Worm (Caenorhabditis elegans) whole organism, L3 larva: ENCODE results near the gene F07C6.6.

Source experiments
- R02D3.7 ChIP-seq: fragments of 150-350 bp; optimal IDR thresholded peaks from 2 replicates; lab custom pipeline; 2014; ENCODE audit warnings: missing biosample characterization, missing genetic modification characterization
- ZK546.5 ChIP-seq: sonication (generic microtip); optimal IDR thresholded peaks from 2 replicates; lab custom pipeline; 2017; ENCODE audit warnings: missing biosample characterization, missing genetic modification characterization
- ama-1 ChIP-seq: fragments of 150-350 bp; optimal IDR thresholded peaks from 2 replicates; lab custom pipeline; 2018
- ceh-82 ChIP-seq: fragments of 150-350 bp; optimal IDR thresholded peaks from 2 replicates; lab custom pipeline; 2014; ENCODE audit warnings: missing biosample characterization, missing genetic modification characterization
- ceh-9 ChIP-seq: sonication (generic microtip); optimal IDR thresholded peaks from 2 replicates; lab custom pipeline; 2018; ENCODE audit warnings: missing biosample characterization, missing genetic modification characterization
- egl-27 ChIP-seq: sonication (generic microtip); optimal IDR thresholded peaks from 4 replicates; lab custom pipeline; 2017; ENCODE audit warnings: missing biosample characterization, missing genetic modification reagents, missing genetic modification characterization
- egl-5 ChIP-seq: fragments of 150-350 bp; optimal IDR thresholded peaks from 2 replicates; lab custom pipeline; 2017; ENCODE audit warnings: missing biosample characterization, missing genetic modification reagents, missing genetic modification characterization, inconsistent platforms
- elt-1 ChIP-seq: fragments of 150-350 bp; optimal IDR thresholded peaks from 2 replicates; lab custom pipeline; 2014; ENCODE audit warnings: missing biosample characterization, missing genetic modification characterization
- elt-2 ChIP-seq: sonication (generic microtip); optimal IDR thresholded peaks from 2 replicates; lab custom pipeline; 2016; ENCODE audit warnings: missing genetic modification reagents, mild to moderate bottlenecking, missing genetic modification characterization, missing compliant biosample characterization
- fkh-10 ChIP-seq: sonication (generic microtip); optimal IDR thresholded peaks from 2 replicates; lab custom pipeline; 2017; ENCODE audit warnings: missing biosample characterization, missing genetic modification reagents, missing genetic modification characterization
- fos-1 ChIP-seq: fragments of 150-350 bp; optimal IDR thresholded peaks from 2 replicates; lab custom pipeline; 2014; ENCODE audit warnings: missing biosample characterization, missing genetic modification characterization
- hmg-11 ChIP-seq: sonication (generic microtip); optimal IDR thresholded peaks from 2 replicates; lab custom pipeline; 2016; ENCODE audit warnings: missing genetic modification characterization, missing compliant biosample characterization
- jun-1 ChIP-seq: fragments of 150-350 bp; optimal IDR thresholded peaks from 2 replicates; lab custom pipeline; 2014; ENCODE audit warnings: missing biosample characterization, missing genetic modification reagents, missing genetic modification characterization
- lin-15B ChIP-seq: fragments of 150-350 bp; optimal IDR thresholded peaks from 2 replicates; lab custom pipeline; 2014; ENCODE audit warnings: missing biosample characterization, missing genetic modification characterization
- lin-39 ChIP-seq: fragments of 150-350 bp; optimal IDR thresholded peaks from 2 replicates; lab custom pipeline; 2018; ENCODE audit warnings: missing biosample characterization, missing genetic modification reagents, missing genetic modification characterization
- lsy-12 ChIP-seq: sonication (generic microtip); optimal IDR thresholded peaks from 2 replicates; lab custom pipeline; 2016; ENCODE audit warnings: mild to moderate bottlenecking, missing genetic modification characterization, missing compliant biosample characterization
- mdl-1 ChIP-seq: fragments of 150-350 bp; optimal IDR thresholded peaks from 2 replicates; lab custom pipeline; 2014; ENCODE audit warnings: missing biosample characterization, missing genetic modification characterization
- mml-1 ChIP-seq: fragments of 150-350 bp; sonication (generic microtip); optimal IDR thresholded peaks from 3 replicates; lab custom pipeline; 2014; ENCODE audit warnings: missing biosample characterization, missing genetic modification characterization
- nfya-1 ChIP-seq: sonication (generic microtip); optimal IDR thresholded peaks from 2 replicates; lab custom pipeline; 2017; ENCODE audit warnings: missing genetic modification characterization, mild to moderate bottlenecking, missing compliant biosample characterization, antibody characterized with exemption, moderate library complexity; ENCODE audit not compliant: insufficient read depth
- nhr-11 ChIP-seq: fragments of 150-350 bp; optimal IDR thresholded peaks from 2 replicates; lab custom pipeline; 2014; ENCODE audit warnings: missing biosample characterization, missing genetic modification characterization
- nhr-23 ChIP-seq: fragments of 150-350 bp; optimal IDR thresholded peaks from 2 replicates; lab custom pipeline; 2014; ENCODE audit warnings: missing biosample characterization, missing genetic modification reagents, missing genetic modification characterization
- nhr-25 ChIP-seq: sonication (generic microtip); optimal IDR thresholded peaks from 2 replicates; lab custom pipeline; 2017; ENCODE audit warnings: missing biosample characterization, missing genetic modification characterization
- nhr-28 ChIP-seq: fragments of 150-350 bp; optimal IDR thresholded peaks from 2 replicates; lab custom pipeline; 2014; ENCODE audit warnings: missing biosample characterization, missing genetic modification characterization
- nhr-43 ChIP-seq: sonication (generic microtip); optimal IDR thresholded peaks from 2 replicates; lab custom pipeline; 2016; ENCODE audit warnings: mild to moderate bottlenecking, missing genetic modification characterization, missing compliant biosample characterization; ENCODE audit not compliant: poor library complexity, severe bottlenecking
- nhr-67 ChIP-seq: fragments of 150-350 bp; optimal IDR thresholded peaks from 2 replicates; lab custom pipeline; 2014; ENCODE audit warnings: missing biosample characterization, missing genetic modification characterization
- nhr-76 ChIP-seq: fragments of 150-350 bp; sonication (generic microtip); optimal IDR thresholded peaks from 5 replicates; lab custom pipeline; 2014; ENCODE audit warnings: missing biosample characterization, missing genetic modification characterization
- nhr-77 ChIP-seq: fragments of 150-350 bp; optimal IDR thresholded peaks from 2 replicates; lab custom pipeline; 2014; ENCODE audit warnings: missing biosample characterization, missing genetic modification characterization
- pha-4 ChIP-seq: fragments of 150-350 bp; optimal IDR thresholded peaks from 2 replicates; lab custom pipeline; 2014; ENCODE audit warnings: missing biosample characterization, missing genetic modification reagents, missing genetic modification characterization
- pqm-1 ChIP-seq: fragments of 150-350 bp; optimal IDR thresholded peaks from 2 replicates; lab custom pipeline; 2017; ENCODE audit warnings: missing biosample characterization, missing genetic modification characterization, inconsistent platforms
- skn-1 ChIP-seq: fragments of 150-350 bp; optimal IDR thresholded peaks from 2 replicates; lab custom pipeline; 2014; ENCODE audit warnings: missing biosample characterization, missing genetic modification characterization
- snpc-4 ChIP-seq: fragments of 150-350 bp; optimal IDR thresholded peaks from 2 replicates; lab custom pipeline; 2014; ENCODE audit warnings: missing biosample characterization, missing genetic modification characterization
- tbx-2 ChIP-seq: sonication (generic microtip); optimal IDR thresholded peaks from 2 replicates; lab custom pipeline; 2016; ENCODE audit warnings: mild to moderate bottlenecking, missing genetic modification characterization, missing compliant biosample characterization
- unc-62 ChIP-seq: fragments of 150-350 bp; sonication (generic microtip); optimal IDR thresholded peaks from 4 replicates; lab custom pipeline; 2014; ENCODE audit warnings: missing biosample characterization, missing genetic modification reagents, missing genetic modification characterization
- ztf-11 ChIP-seq: fragments of 150-350 bp; optimal IDR thresholded peaks from 2 replicates; lab custom pipeline; 2014; ENCODE audit warnings: missing biosample characterization, missing genetic modification characterization
- ztf-4 ChIP-seq: fragments of 150-350 bp; optimal IDR thresholded peaks from 2 replicates; lab custom pipeline; 2014; ENCODE audit warnings: missing biosample characterization, missing genetic modification characterization

The F07C6.6 gene

ce11 chrIV:12757470-12757869 is 35.1 kb upstream of the F07C6.6 start, which contains the start of gene flp-9:
TSS of gene flp-9 (minus strand) at chrIV:12757570.
- no peak for TF ChIP-seq pha-4 (tag; lab: Kevin White, UChicago)
- no peak for TF ChIP-seq nhr-43 (tag; lab: Kevin White, UChicago)
- no peak for TF ChIP-seq lsy-12 (tag; lab: Kevin White, UChicago)
- TF ChIP-seq unc-62 (GFP tag; lab: Kevin White, UChicago), result no peak
- TF ChIP-seq mml-1, result no peak
- TF ChIP-seq fos-1 (tag; lab: Kevin White, UChicago), result no peak
- TF ChIP-seq egl-5 (tag; lab: Kevin White, UChicago), result no peak

- TF ChIP-seq ztf-11 (tag; lab: Kevin White, UChicago) (no peak), fkh-10 (GFP tag; lab: Kevin White, UChicago) (peak; percentile 62)
These were observed 29.8 kb upstream of the F07C6.6 start for ce11 chrIV:12762782-12763181.

- TF ChIP-seq mdl-1 (tag; lab: Kevin White, UChicago), result no peak
- no peak for TF ChIP-seq pha-4 (tag; lab: Kevin White, UChicago)
- no peak for TF ChIP-seq elt-2
- peak; percentile 53 for TF ChIP-seq pqm-1 (tag; lab: Kevin White, UChicago)
These were observed 27.5 kb upstream of the F07C6.6 start, which contains the start of gene ZK897.10 for ce11 chrIV:12765067-12765466. TSS of gene ZK897.10 (plus strand) at chrIV:12765351.

ce11 chrIV:12771414-12771813 is 21.2 kb upstream of the F07C6.6 start:
- no peak for TF ChIP-seq nhr-67 (tag; lab: Kevin White, UChicago)
- TF ChIP-seq lsy-12 (tag; lab: Kevin White, UChicago), result no peak
- TF ChIP-seq hmg-11 (tag; lab: Kevin White, UChicago), result peak; percentile 67
- no peak for TF ChIP-seq nhr-43 (tag; lab: Kevin White, UChicago)
- TF ChIP-seq nhr-11, result peak; percentile 43
- TF ChIP-seq fkh-10 (GFP tag; lab: Kevin White, UChicago), result peak; percentile 65
- TF ChIP-seq mdl-1 (tag; lab: Kevin White, UChicago), result peak; percentile 37
- TF ChIP-seq fos-1 (tag; lab: Kevin White, UChicago), result no peak
- TF ChIP-seq mml-1, result no peak
- TF ChIP-seq egl-27 (tag; lab: Kevin White, UChicago), result no peak
- no peak for TF ChIP-seq ztf-4
- TF ChIP-seq nhr-76 (tag; lab: Kevin White, UChicago), result no peak
- TF ChIP-seq ztf-11 (tag; lab: Kevin White, UChicago), result no peak
- peak; percentile 73 for TF ChIP-seq nfya-1
- peak; percentile 38 for TF ChIP-seq tbx-2
- no peak for TF ChIP-seq ceh-82 (tag; lab: Kevin White, UChicago)
- TF ChIP-seq snpc-4, result peak; percentile 20
- no peak for TF ChIP-seq ZK546.5 (tag; lab: Kevin White, UChicago)
- peak; percentile 89 for TF ChIP-seq lin-39 (tag; lab: Kevin White, UChicago)
- no peak for TF ChIP-seq elt-2
- no peak for TF ChIP-seq ceh-9 (tag; lab: Kevin White, UChicago)
- TF ChIP-seq nhr-25 (tag; lab: Kevin White, UChicago), result no peak
- peak; percentile 26 for TF ChIP-seq lin-15B (tag; lab: Kevin White, UChicago)
- TF ChIP-seq pha-4 (tag; lab: Kevin White, UChicago), result no peak
- TF ChIP-seq pqm-1 (tag; lab: Kevin White, UChicago), result no peak

ce11 chrIV:12773519-12773918 is 19.1 kb upstream of the F07C6.6 start, which contains the start of gene unc-31:
TSS of gene unc-31 (plus strand) at chrIV:12773867.
- peak; percentile 63 for TF ChIP-seq fkh-10 (GFP tag; lab: Kevin White, UChicago)
- TF ChIP-seq unc-62 (GFP tag; lab: Kevin White, UChicago), result no peak
- no peak for TF ChIP-seq nhr-28 (tag; lab: Kevin White, UChicago)
- TF ChIP-seq hmg-11 (tag; lab: Kevin White, UChicago), result no peak
- no peak for TF ChIP-seq elt-1 (tag; lab: Kevin White, UChicago)
- TF ChIP-seq tbx-2, result no peak
- no peak for TF ChIP-seq snpc-4
- no peak for TF ChIP-seq nhr-76 (tag; lab: Kevin White, UChicago)

ce11 chrIV:12780980-12781379 is 11.6 kb upstream of the F07C6.6 start:
- TF ChIP-seq nhr-77 (no peak), jun-1 (tag; lab: Kevin White, UChicago) (no peak), nhr-23 (no peak), pha-4 (tag; lab: Kevin White, UChicago) (no peak), unc-62 (GFP tag; lab: Kevin White, UChicago) (no peak), R02D3.7 (tag; lab: Kevin White, UChicago) (no peak), skn-1 (tag; lab: Kevin White, UChicago) (no peak), ztf-11 (tag; lab: Kevin White, UChicago) (no peak), ama-1 (lab: Kevin White, UChicago) (no peak), nhr-25 (tag; lab: Kevin White, UChicago) (no peak)
